Worm (Caenorhabditis elegans) whole organism, young adult: ENCODE measurements around the gene R05G9.3.

Experiments
- B0019.2 ChIP-seq: fragments of 200-800 bp; sonication (Bioruptor generic); conservative IDR thresholded peaks from 2 replicates; pipeline ENCODE4 v1.3.6; 2022; ENCODE audit warnings: missing genetic modification reagents, missing genetic modification characterization, missing compliant biosample characterization
- B0035.1 ChIP-seq: sonication (generic microtip); optimal IDR thresholded peaks from 2 replicates; lab custom pipeline; 2016; ENCODE audit warnings: missing genetic modification characterization, mild to moderate bottlenecking, missing compliant biosample characterization, missing genotype, missing genetic modification reagents
- B0261.1 ChIP-seq: sonication (generic microtip); optimal IDR thresholded peaks from 2 replicates; lab custom pipeline; 2016; ENCODE audit warnings: mild to moderate bottlenecking, missing genetic modification characterization, moderate library complexity, missing compliant biosample characterization
- F10E7.11 ChIP-seq: sonication (generic microtip); optimal IDR thresholded peaks from 2 replicates; lab custom pipeline; 2017; ENCODE audit warnings: mild to moderate bottlenecking, missing genetic modification characterization, moderate library complexity, missing compliant biosample characterization
- F23B12.7 ChIP-seq: sonication (generic microtip); optimal IDR thresholded peaks from 2 replicates; lab custom pipeline; 2017; ENCODE audit warnings: missing genetic modification characterization, mild to moderate bottlenecking, missing compliant biosample characterization, antibody characterized with exemption, moderate library complexity; ENCODE audit not compliant: insufficient read depth
- T26A5.8 ChIP-seq: sonication (generic microtip); optimal IDR thresholded peaks from 2 replicates; lab custom pipeline; 2016; ENCODE audit warnings: missing genetic modification characterization, missing compliant biosample characterization
- Y53F4B.3 ChIP-seq: fragments of 200-800 bp; sonication (Bioruptor generic); IDR thresholded peaks from 2 replicates; pipeline ENCODE4 v1.3.6; 2022; ENCODE audit warnings: missing genetic modification reagents, missing genetic modification characterization, missing compliant biosample characterization
- Y56A3A.18 ChIP-seq: fragments of 200-800 bp; sonication (Bioruptor generic); IDR thresholded peaks from 2 replicates; pipeline ENCODE4 v1.3.6; 2022; ENCODE audit warnings: missing genetic modification reagents, missing genetic modification characterization, missing compliant biosample characterization
- Y67H2A.10 ChIP-seq: fragments of 200-800 bp; sonication (Bioruptor generic); conservative IDR thresholded peaks from 2 replicates; pipeline ENCODE4 v1.3.6; 2022; ENCODE audit warnings: missing genetic modification reagents, missing genetic modification characterization, missing compliant biosample characterization
- ZK185.1 ChIP-seq: sonication (generic microtip); optimal IDR thresholded peaks from 2 replicates; lab custom pipeline; 2016; ENCODE audit warnings: mild to moderate bottlenecking, missing genetic modification characterization, missing compliant biosample characterization; ENCODE audit not compliant: poor library complexity, severe bottlenecking
- ama-1 ChIP-seq, 3 experiments: fragments of 150-350 bp in 1 of 3; sonication (generic microtip) in 2 of 3; optimal IDR thresholded peaks; 2 replicates each; lab custom pipeline; 2014 to 2018; ENCODE audit warnings: missing biosample characterization in 2 of 3, missing genetic modification characterization in 2 of 3, missing genetic modification reagents in 2 of 3
- aptf-3 ChIP-seq: fragments of 200-800 bp; sonication (Bioruptor generic); IDR thresholded peaks from 2 replicates; pipeline ENCODE4 v1.3.6; 2022; ENCODE audit warnings: missing genetic modification characterization, missing compliant biosample characterization
- bed-2 ChIP-seq: fragments of 200-800 bp; sonication (Bioruptor generic); IDR thresholded peaks from 2 replicates; pipeline ENCODE4 v1.3.6; 2022; ENCODE audit warnings: missing genetic modification reagents, missing genetic modification characterization, missing compliant biosample characterization
- ceh-100 ChIP-seq: fragments of 200-800 bp; sonication (Bioruptor generic); IDR thresholded peaks from 2 replicates; pipeline ENCODE4 v1.3.6; 2022; ENCODE audit warnings: missing genetic modification reagents, missing genetic modification characterization, missing compliant biosample characterization
- ceh-27 ChIP-seq: fragments of 200-800 bp; sonication (Bioruptor generic); optimal IDR thresholded peaks from 2 replicates; lab custom pipeline; 2018; ENCODE audit warnings: mild to moderate bottlenecking, missing genetic modification characterization, moderate library complexity, missing compliant biosample characterization
- ceh-58 ChIP-seq: fragments of 200-800 bp; sonication (Bioruptor generic); IDR thresholded peaks from 2 replicates; pipeline ENCODE4 v1.3.6; 2022; ENCODE audit warnings: missing genetic modification characterization, missing compliant biosample characterization
- ceh-91 ChIP-seq: fragments of 200-800 bp; sonication (Bioruptor generic); IDR thresholded peaks from 2 replicates; pipeline ENCODE4 v1.3.6; 2022; ENCODE audit warnings: missing genetic modification reagents, missing genetic modification characterization, missing compliant biosample characterization
- die-1 ChIP-seq: sonication (generic microtip); optimal IDR thresholded peaks from 2 replicates; lab custom pipeline; 2016; ENCODE audit warnings: missing genotype, mild to moderate bottlenecking, missing genetic modification characterization, missing compliant biosample characterization
- efl-1 ChIP-seq: fragments of 150-350 bp; optimal IDR thresholded peaks from 2 replicates; lab custom pipeline; 2014; ENCODE audit warnings: missing biosample characterization, missing genetic modification reagents, missing genetic modification characterization
- egl-18 ChIP-seq: fragments of 200-800 bp; sonication (Bioruptor generic); IDR thresholded peaks from 2 replicates; pipeline ENCODE4 v1.3.6; 2022; ENCODE audit warnings: missing genetic modification reagents, missing genetic modification characterization, missing compliant biosample characterization
- ekl-4 ChIP-seq: fragments of 200-800 bp; sonication (Bioruptor generic); IDR thresholded peaks from 2 replicates; pipeline ENCODE4 v1.3.6; 2022; ENCODE audit warnings: missing genetic modification reagents, missing genetic modification characterization, missing compliant biosample characterization
- fkh-3 ChIP-seq: sonication (generic microtip); optimal IDR thresholded peaks from 2 replicates; lab custom pipeline; 2016; ENCODE audit warnings: mild to moderate bottlenecking, missing genetic modification characterization, missing compliant biosample characterization
- him-1 ChIP-seq: sonication (generic microtip); optimal IDR thresholded peaks from 2 replicates; lab custom pipeline; 2016; ENCODE audit warnings: missing genotype, missing genetic modification reagents, missing genetic modification characterization, missing compliant biosample characterization
- hlh-12 ChIP-seq: sonication (generic microtip); optimal IDR thresholded peaks from 2 replicates; lab custom pipeline; 2016; ENCODE audit warnings: missing genetic modification characterization, missing compliant biosample characterization
- hsf-1 ChIP-seq: fragments of 200-800 bp; sonication (Bioruptor generic); IDR thresholded peaks from 2 replicates; pipeline ENCODE4 v1.3.6; 2022; ENCODE audit warnings: missing genetic modification reagents, missing genetic modification characterization, missing compliant biosample characterization
- let-607 ChIP-seq, 2 experiments: fragments of 200-800 bp in 1 of 2; sonication (Bioruptor generic) in 1 of 2; sonication (generic microtip) in 1 of 2; optimal IDR thresholded peaks; 2 replicates each; lab custom pipeline; 2016 to 2018; ENCODE audit warnings: mild to moderate bottlenecking in 2 of 2, missing compliant biosample characterization in 2 of 2, missing genetic modification characterization in 2 of 2, moderate library complexity in 2 of 2, missing genotype in 1 of 2
- lir-1 ChIP-seq: fragments of 200-800 bp; sonication (Bioruptor generic); conservative IDR thresholded peaks from 2 replicates; pipeline ENCODE4 v1.3.6; 2022; ENCODE audit warnings: missing genetic modification reagents, missing genetic modification characterization, missing compliant biosample characterization
- lsl-1 ChIP-seq: fragments of 200-800 bp; sonication (Bioruptor generic); optimal IDR thresholded peaks from 2 replicates; lab custom pipeline; 2018; ENCODE audit warnings: mild to moderate bottlenecking, missing genetic modification characterization, moderate library complexity, missing compliant biosample characterization
- madf-3 ChIP-seq: fragments of 200-800 bp; sonication (Bioruptor generic); IDR thresholded peaks from 2 replicates; pipeline ENCODE4 v1.3.6; 2022; ENCODE audit warnings: missing genetic modification reagents, missing genetic modification characterization, missing compliant biosample characterization
- mcd-1 ChIP-seq: fragments of 200-800 bp; sonication (Bioruptor generic); IDR thresholded peaks from 2 replicates; pipeline ENCODE4 v1.3.6; 2022; ENCODE audit warnings: missing genetic modification reagents, missing genetic modification characterization, missing compliant biosample characterization
- mel-28 ChIP-seq: sonication (generic microtip); optimal IDR thresholded peaks from 2 replicates; lab custom pipeline; 2016; ENCODE audit warnings: borderline replicate concordance, mild to moderate bottlenecking, missing genetic modification characterization, missing compliant biosample characterization
- mes-4 ChIP-seq: sonication (generic microtip); optimal IDR thresholded peaks from 2 replicates; lab custom pipeline; 2016; ENCODE audit warnings: missing genotype, missing genetic modification characterization, missing compliant biosample characterization
- nhr-120 ChIP-seq: fragments of 200-800 bp; sonication (Bioruptor generic); IDR thresholded peaks from 2 replicates; pipeline ENCODE4 v1.3.6; 2022; ENCODE audit warnings: missing genetic modification characterization, missing compliant biosample characterization
- nhr-80 ChIP-seq: sonication (generic microtip); optimal IDR thresholded peaks from 2 replicates; lab custom pipeline; 2016; ENCODE audit warnings: missing genetic modification characterization, missing compliant biosample characterization
- pbrm-1 ChIP-seq: fragments of 200-800 bp; sonication (Bioruptor generic); IDR thresholded peaks from 2 replicates; pipeline ENCODE4 v1.3.6; 2022; ENCODE audit warnings: missing genetic modification reagents, missing genetic modification characterization, missing compliant biosample characterization
- rec-8 ChIP-seq, 2 experiments: sonication (generic microtip); optimal IDR thresholded peaks; 2 replicates each; lab custom pipeline; 2016; ENCODE audit warnings: mild to moderate bottlenecking in 2 of 2, missing genetic modification characterization in 2 of 2, missing genetic modification reagents in 2 of 2, missing genotype in 2 of 2, missing biosample characterization in 1 of 2, missing compliant biosample characterization in 1 of 2, moderate library complexity in 1 of 2
- rpc-1 ChIP-seq, 2 experiments: fragments of 150-350 bp in 1 of 2; sonication (generic microtip) in 1 of 2; optimal IDR thresholded peaks; 2 replicates each; lab custom pipeline; 2014 to 2018; ENCODE audit warnings: missing biosample characterization in 1 of 2, missing genetic modification characterization in 1 of 2, missing genetic modification reagents in 1 of 2, missing genotype in 1 of 2
- sea-2 ChIP-seq: fragments of 200-800 bp; sonication (Bioruptor generic); IDR thresholded peaks from 2 replicates; pipeline ENCODE4 v1.3.6; 2022; ENCODE audit warnings: missing genetic modification characterization, missing compliant biosample characterization
- snpc-1.1 ChIP-seq: sonication (generic microtip); optimal IDR thresholded peaks from 2 replicates; lab custom pipeline; 2017; ENCODE audit warnings: missing genetic modification characterization, mild to moderate bottlenecking, missing compliant biosample characterization, antibody characterized with exemption, moderate library complexity, missing genotype, missing genetic modification reagents; ENCODE audit not compliant: insufficient read depth
- snpc-3.4 ChIP-seq: sonication (generic microtip); optimal IDR thresholded peaks from 2 replicates; lab custom pipeline; 2017; ENCODE audit warnings: missing genetic modification characterization, mild to moderate bottlenecking, missing compliant biosample characterization, antibody characterized with exemption, moderate library complexity, missing genotype, missing genetic modification reagents
- somi-1 ChIP-seq: fragments of 200-800 bp; sonication (Bioruptor generic); optimal IDR thresholded peaks from 2 replicates; lab custom pipeline; 2018; ENCODE audit warnings: mild to moderate bottlenecking, missing genetic modification characterization, missing compliant biosample characterization
- tbp1 ChIP-seq: fragments of 200-800 bp; sonication (Bioruptor generic); optimal IDR thresholded peaks from 2 replicates; lab custom pipeline; 2018; ENCODE audit warnings: mild to moderate bottlenecking, missing genetic modification characterization, missing compliant biosample characterization
- tlf-1 ChIP-seq: fragments of 200-800 bp; sonication (Bioruptor generic); optimal IDR thresholded peaks from 2 replicates; lab custom pipeline; 2018; ENCODE audit warnings: mild to moderate bottlenecking, missing genetic modification characterization, missing compliant biosample characterization
- xnd-1 ChIP-seq: sonication (generic microtip); optimal IDR thresholded peaks from 2 replicates; lab custom pipeline; 2016; ENCODE audit warnings: missing genotype, missing genetic modification reagents, missing genetic modification characterization, missing compliant biosample characterization
- zim-3 ChIP-seq: sonication (generic microtip); optimal IDR thresholded peaks from 2 replicates; lab custom pipeline; 2017; ENCODE audit warnings: mild to moderate bottlenecking, missing genetic modification characterization, moderate library complexity, missing compliant biosample characterization
- ztf-25 ChIP-seq: fragments of 200-800 bp; sonication (Bioruptor generic); IDR thresholded peaks from 2 replicates; pipeline ENCODE4 v1.3.6; 2022; ENCODE audit warnings: missing genetic modification reagents, missing genetic modification characterization, missing compliant biosample characterization
- ztf-6 ChIP-seq: fragments of 200-800 bp; sonication (Bioruptor generic); IDR thresholded peaks from 2 replicates; pipeline ENCODE4 v1.3.6; 2022; ENCODE audit warnings: missing genetic modification reagents, missing genetic modification characterization, missing compliant biosample characterization

R05G9.3 gene

DNA sequence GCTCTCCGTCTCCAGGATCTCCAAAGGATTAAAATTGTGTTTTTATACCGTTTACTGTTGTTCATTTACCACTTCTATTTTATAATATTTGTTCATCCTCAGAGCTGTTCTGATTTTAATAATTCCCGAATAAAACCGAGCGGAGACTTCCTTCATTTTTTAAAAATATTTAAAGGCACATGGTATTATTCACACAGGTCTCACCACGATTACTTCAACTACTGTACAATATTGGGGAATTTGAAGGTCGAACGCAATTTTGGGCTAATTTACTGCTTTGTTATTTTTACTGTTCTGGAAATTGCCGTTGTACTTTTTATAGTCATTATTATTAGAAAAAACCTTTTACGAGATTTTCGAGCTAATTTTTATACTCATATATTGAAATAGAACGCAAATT is 10.1 kb downstream of the R05G9.3 start (continued):
- TF ChIP-seq rec-8 (tag; optimal IDR thresholded peaks at IDR 0.05; lab: Kevin White, UChicago): no peak
- TF ChIP-seq nhr-120: no peak
- no peak for TF ChIP-seq lir-1 (GFP tag; lab: Robert Waterston, UW)
- TF ChIP-seq ceh-27 (GFP tag; lab: Kevin White, UChicago): no peak
- TF ChIP-seq efl-1 (GFP tag; lab: Kevin White, UChicago): no peak
- peak; percentile 58 for TF ChIP-seq tbp1 (GFP tag; lab: Kevin White, UChicago)
- TF ChIP-seq ztf-6 (GFP tag; lab: Robert Waterston, UW): no peak
- TF ChIP-seq tlf-1 (GFP tag; lab: Kevin White, UChicago): peak; percentile 24
- no peak for TF ChIP-seq F10E7.11 (tag; lab: Kevin White, UChicago)
- TF ChIP-seq rpc-1 (optimal IDR thresholded peaks at IDR 0.05; lab: Kevin White, UChicago): no peak
- TF ChIP-seq rpc-1 (tag; optimal IDR thresholded peaks at IDR 0.05; lab: Kevin White, UChicago): no peak
- TF ChIP-seq B0261.1 (tag; lab: Kevin White, UChicago): no peak
- TF ChIP-seq snpc-1.1 (tag; lab: Kevin White, UChicago): peak; percentile 21
- TF ChIP-seq ZK185.1 (tag; lab: Kevin White, UChicago): no peak
- TF ChIP-seq egl-18 (GFP tag; lab: Robert Waterston, UW): no peak
- no peak for TF ChIP-seq let-607 (tag; optimal IDR thresholded peaks at IDR 0.05; lab: Kevin White, UChicago)
- TF ChIP-seq mes-4 (tag; lab: Kevin White, UChicago): peak; percentile 27
- 0 out of 2 replicates have a peak, but pooled peaks have one; percentile 37 for TF ChIP-seq pbrm-1 (GFP tag; lab: Robert Waterston, UW)
- no peak for TF ChIP-seq nhr-80 (tag; lab: Kevin White, UChicago)
- TF ChIP-seq B0019.2 (GFP tag; lab: Robert Waterston, UW): peak; percentile 44; the same call in 1 of the 2 replicates
- peak; percentile 39 for TF ChIP-seq xnd-1 (tag; lab: Kevin White, UChicago)
- TF ChIP-seq sea-2 (GFP tag; lab: Robert Waterston, UW): no peak
- no peak for TF ChIP-seq Y56A3A.18
- peak; percentile 56 for TF ChIP-seq ceh-91 (GFP tag; lab: Robert Waterston, UW)
- TF ChIP-seq F23B12.7 (tag; lab: Kevin White, UChicago): peak; percentile 82
- no peak for TF ChIP-seq T26A5.8 (tag; lab: Kevin White, UChicago)
- TF ChIP-seq Y53F4B.3 (GFP tag; lab: Robert Waterston, UW): no peak; the same call in 1 of the 2 replicates
- TF ChIP-seq aptf-3 (GFP tag; lab: Robert Waterston, UW): no peak
- TF ChIP-seq die-1 (tag; lab: Kevin White, UChicago): peak; percentile 49
- TF ChIP-seq ama-1 (optimal IDR thresholded peaks at IDR 0.05; lab: Kevin White, UChicago): no peak
- peak in 1 of 2 experiments; percentile 69 for TF ChIP-seq ama-1 (GFP tag; optimal IDR thresholded peaks at IDR 0.05; lab: Kevin White, UChicago)
- TF ChIP-seq ztf-25 (GFP tag; lab: Robert Waterston, UW): 0 out of 2 replicates have a peak, but pooled peaks have one; percentile 37
- peak; percentile 63; the same call in 1 of the 2 replicates for TF ChIP-seq hsf-1 (GFP tag; lab: Robert Waterston, UW)
- peak; percentile 42 for TF ChIP-seq snpc-3.4 (tag; lab: Kevin White, UChicago)
- no peak for TF ChIP-seq zim-3
- TF ChIP-seq bed-2: no peak
- peak; percentile 86 for TF ChIP-seq madf-3 (GFP tag; lab: Robert Waterston, UW)
- TF ChIP-seq ceh-100: peak; percentile 49
- TF ChIP-seq B0035.1: no peak
- TF ChIP-seq mcd-1 (GFP tag; lab: Robert Waterston, UW): no peak
- TF ChIP-seq Y67H2A.10 (GFP tag; lab: Robert Waterston, UW): no peak
- TF ChIP-seq hlh-12 (tag; lab: Kevin White, UChicago): no peak
- no peak for TF ChIP-seq mel-28 (tag; lab: Kevin White, UChicago)
- peak; percentile 84 for TF ChIP-seq ekl-4 (GFP tag; lab: Robert Waterston, UW)
- TF ChIP-seq fkh-3 (tag; lab: Kevin White, UChicago): no peak
- no peak for TF ChIP-seq somi-1 (GFP tag; lab: Kevin White, UChicago)
- no peak for TF ChIP-seq him-1 (tag; lab: Kevin White, UChicago)
- TF ChIP-seq ceh-58 (GFP tag; lab: Robert Waterston, UW): 0 out of 2 replicates have a peak, but pooled peaks have one; percentile 18
- TF ChIP-seq lsl-1 (GFP tag; lab: Kevin White, UChicago): peak; percentile 79
